Worm (Caenorhabditis elegans) whole organism, L4 larva: ENCODE measurements around the gene C17H12.12.

Source experiments
- F26F4.8 ChIP-seq: fragments of 200-800 bp; sonication (Bioruptor generic); conservative IDR thresholded peaks from 2 replicates; pipeline ENCODE4 v1.3.6; 2022; ENCODE audit warnings: missing genetic modification characterization, missing compliant biosample characterization
- F44E2.7 ChIP-seq: fragments of 200-800 bp; sonication (Bioruptor generic); IDR thresholded peaks from 2 replicates; pipeline ENCODE4 v2.1.2; 2022; ENCODE audit warnings: missing genetic modification characterization, missing compliant biosample characterization
- T20F7.1 ChIP-seq: fragments of 200-800 bp; sonication (Bioruptor generic); optimal IDR thresholded peaks from 2 replicates; lab custom pipeline; 2018; ENCODE audit warnings: mild to moderate bottlenecking, missing genetic modification characterization, missing compliant biosample characterization
- ZK337.2 ChIP-seq: fragments of 200-800 bp; sonication (Bioruptor generic); IDR thresholded peaks from 2 replicates; pipeline ENCODE4 v1.3.6; 2022; ENCODE audit warnings: missing genetic modification reagents, missing genetic modification characterization, missing compliant biosample characterization
- attf-4 ChIP-seq: sonication (generic microtip); optimal IDR thresholded peaks from 3 replicates; lab custom pipeline; 2017; ENCODE audit warnings: missing biosample characterization, missing genetic modification characterization
- ceh-28 ChIP-seq: fragments of 150-350 bp; optimal IDR thresholded peaks from 2 replicates; lab custom pipeline; 2014; ENCODE audit warnings: missing biosample characterization, missing genetic modification reagents, missing genetic modification characterization
- ceh-82 ChIP-seq: sonication (generic microtip); optimal IDR thresholded peaks from 2 replicates; lab custom pipeline; 2017; ENCODE audit warnings: missing biosample characterization, missing genetic modification characterization
- ces-1 ChIP-seq: fragments of 150-350 bp; sonication (generic microtip); optimal IDR thresholded peaks from 4 replicates; lab custom pipeline; 2014; ENCODE audit warnings: missing biosample characterization, missing genetic modification reagents, missing genetic modification characterization
- daf-8 ChIP-seq: fragments of 200-800 bp; sonication (Bioruptor generic); IDR thresholded peaks from 2 replicates; pipeline ENCODE4 v1.3.6; 2022; ENCODE audit warnings: missing genetic modification characterization, missing compliant biosample characterization
- dmd-6 ChIP-seq: fragments of 200-800 bp; sonication (Bioruptor generic); IDR thresholded peaks from 2 replicates; pipeline ENCODE4 v1.3.6; 2022; ENCODE audit warnings: missing genetic modification reagents, missing genetic modification characterization, missing compliant biosample characterization
- dmd-9 ChIP-seq: fragments of 200-800 bp; sonication (Bioruptor generic); IDR thresholded peaks from 2 replicates; pipeline ENCODE4 v1.3.6; 2022; ENCODE audit warnings: missing genetic modification reagents, missing genetic modification characterization, missing compliant biosample characterization
- dpl-1 ChIP-seq: fragments of 150-350 bp; optimal IDR thresholded peaks from 2 replicates; lab custom pipeline; 2014; ENCODE audit warnings: missing biosample characterization, missing genetic modification reagents, missing genetic modification characterization
- dve-1 ChIP-seq: sonication (generic microtip); optimal IDR thresholded peaks from 2 replicates; lab custom pipeline; 2017; ENCODE audit warnings: antibody characterized with exemption, mild to moderate bottlenecking, missing genetic modification characterization, missing compliant biosample characterization; ENCODE audit not compliant: insufficient read depth
- gei-8 ChIP-seq: fragments of 200-800 bp; sonication (Bioruptor generic); optimal IDR thresholded peaks from 2 replicates; lab custom pipeline; 2018; ENCODE audit warnings: mild to moderate bottlenecking, missing genetic modification characterization, missing compliant biosample characterization
- hif-1 ChIP-seq, 2 experiments: sonication (generic microtip); optimal IDR thresholded peaks; 2 replicates each; lab custom pipeline; 2016 to 2017; ENCODE audit warnings: missing compliant biosample characterization in 2 of 2, missing genetic modification characterization in 2 of 2, missing genetic modification reagents in 2 of 2, missing genotype in 2 of 2, mild to moderate bottlenecking in 1 of 2
- hlh-11 ChIP-seq: fragments of 200-800 bp; sonication (Bioruptor generic); optimal IDR thresholded peaks from 2 replicates; lab custom pipeline; 2018; ENCODE audit warnings: mild to moderate bottlenecking, missing genetic modification characterization, missing compliant biosample characterization
- hlh-30 ChIP-seq: sonication (generic microtip); optimal IDR thresholded peaks from 2 replicates; lab custom pipeline; 2017; ENCODE audit warnings: antibody characterized with exemption, mild to moderate bottlenecking, missing genetic modification characterization, missing compliant biosample characterization; ENCODE audit not compliant: insufficient read depth
- lim-7 ChIP-seq: fragments of 200-800 bp; sonication (Bioruptor generic); IDR thresholded peaks from 2 replicates; pipeline ENCODE4 v1.3.6; 2022; ENCODE audit warnings: missing genetic modification characterization, missing compliant biosample characterization
- lin-15B ChIP-seq: fragments of 150-350 bp; sonication (generic microtip); optimal IDR thresholded peaks from 3 replicates; lab custom pipeline; 2014; ENCODE audit warnings: missing biosample characterization, missing genetic modification characterization
- lin-29 ChIP-seq: fragments of 200-800 bp; sonication (Bioruptor generic); IDR thresholded peaks from 2 replicates; pipeline ENCODE4 v1.3.6; 2022; ENCODE audit warnings: missing genetic modification reagents, missing genetic modification characterization, missing compliant biosample characterization
- lin-38 ChIP-seq: fragments of 200-800 bp; sonication (Bioruptor generic); IDR thresholded peaks from 2 replicates; pipeline ENCODE4 v1.3.6; 2022; ENCODE audit warnings: missing genetic modification reagents, missing genetic modification characterization, missing compliant biosample characterization
- lin-39 ChIP-seq: fragments of 150-350 bp; optimal IDR thresholded peaks from 2 replicates; lab custom pipeline; 2014; ENCODE audit warnings: missing biosample characterization, missing genetic modification reagents, missing genetic modification characterization
- lsy-2 ChIP-seq, 2 experiments: fragments of 150-350 bp in 1 of 2; sonication (generic microtip) in 1 of 2; optimal IDR thresholded peaks; 2 replicates each; lab custom pipeline; 2014 to 2017; ENCODE audit warnings: missing biosample characterization in 2 of 2, missing genetic modification characterization in 2 of 2
- madf-9 ChIP-seq: fragments of 200-800 bp; sonication (Bioruptor generic); conservative IDR thresholded peaks from 2 replicates; pipeline ENCODE4 v1.3.6; 2022; ENCODE audit warnings: missing genetic modification reagents, missing genetic modification characterization, missing compliant biosample characterization
- mdl-1 ChIP-seq, 2 experiments: fragments of 150-350 bp in 1 of 2; sonication (generic microtip) in 1 of 2; optimal IDR thresholded peaks; 2 replicates each; lab custom pipeline; 2014 to 2017; ENCODE audit warnings: missing biosample characterization in 2 of 2, missing genetic modification characterization in 2 of 2
- mes-2 ChIP-seq: sonication (generic microtip); optimal IDR thresholded peaks from 2 replicates; lab custom pipeline; 2016; ENCODE audit warnings: missing genotype, mild to moderate bottlenecking, missing genetic modification characterization, missing compliant biosample characterization; ENCODE audit not compliant: poor library complexity, severe bottlenecking
- mxl-2 ChIP-seq: fragments of 200-800 bp; sonication (Bioruptor generic); conservative IDR thresholded peaks from 2 replicates; pipeline ENCODE4 v1.3.6; 2022; ENCODE audit warnings: missing genetic modification reagents, missing genetic modification characterization, missing compliant biosample characterization
- mxl-3 ChIP-seq: fragments of 200-800 bp; sonication (Bioruptor generic); optimal IDR thresholded peaks from 2 replicates; lab custom pipeline; 2018; ENCODE audit warnings: mild to moderate bottlenecking, missing genetic modification characterization, missing compliant biosample characterization
- nhr-237 ChIP-seq: sonication (generic microtip); optimal IDR thresholded peaks from 2 replicates; lab custom pipeline; 2017; ENCODE audit warnings: missing biosample characterization, missing genetic modification characterization
- nhr-25 ChIP-seq: sonication (generic microtip); optimal IDR thresholded peaks from 2 replicates; lab custom pipeline; 2017; ENCODE audit warnings: missing genetic modification characterization, mild to moderate bottlenecking, missing compliant biosample characterization, antibody characterized with exemption, moderate library complexity, borderline replicate concordance; ENCODE audit not compliant: insufficient read depth
- nhr-28 ChIP-seq: fragments of 150-350 bp; optimal IDR thresholded peaks from 2 replicates; lab custom pipeline; 2014; ENCODE audit warnings: missing biosample characterization, missing genetic modification characterization
- nhr-42 ChIP-seq: fragments of 200-800 bp; sonication (Bioruptor generic); IDR thresholded peaks from 2 replicates; pipeline ENCODE4 v1.3.6; 2022; ENCODE audit warnings: missing genetic modification characterization, missing compliant biosample characterization
- nhr-6 ChIP-seq: fragments of 150-350 bp; optimal IDR thresholded peaks from 2 replicates; lab custom pipeline; 2014; ENCODE audit warnings: missing biosample characterization, missing genetic modification characterization
- rbr-2 ChIP-seq: sonication (generic microtip); optimal IDR thresholded peaks from 2 replicates; lab custom pipeline; 2016; ENCODE audit warnings: missing genotype, missing genetic modification characterization, missing compliant biosample characterization
- saeg-2 ChIP-seq: fragments of 200-800 bp; sonication (Bioruptor generic); IDR thresholded peaks from 2 replicates; pipeline ENCODE4 v1.3.6; 2022; ENCODE audit warnings: missing genetic modification reagents, missing genetic modification characterization, missing compliant biosample characterization
- sdz-12 ChIP-seq: fragments of 200-800 bp; sonication (Bioruptor generic); optimal IDR thresholded peaks from 2 replicates; lab custom pipeline; 2018; ENCODE audit warnings: mild to moderate bottlenecking, missing genetic modification characterization, missing compliant biosample characterization
- snpc-1.2 ChIP-seq: fragments of 200-800 bp; sonication (Bioruptor generic); IDR thresholded peaks from 2 replicates; pipeline ENCODE4 v1.3.6; 2022; ENCODE audit warnings: missing genetic modification reagents, missing genetic modification characterization, missing compliant biosample characterization
- spr-1 ChIP-seq: sonication (generic microtip); optimal IDR thresholded peaks from 2 replicates; lab custom pipeline; 2016; ENCODE audit warnings: mild to moderate bottlenecking, missing genetic modification characterization, missing compliant biosample characterization
- spr-3 ChIP-seq: fragments of 200-800 bp; sonication (Bioruptor generic); optimal IDR thresholded peaks from 2 replicates; lab custom pipeline; 2018; ENCODE audit warnings: mild to moderate bottlenecking, missing genetic modification characterization, missing compliant biosample characterization
- tag-97 ChIP-seq: fragments of 200-800 bp; sonication (Bioruptor generic); IDR thresholded peaks from 2 replicates; pipeline ENCODE4 v1.3.6; 2022; ENCODE audit warnings: missing genetic modification characterization, missing compliant biosample characterization
- unc-39 ChIP-seq: sonication (generic microtip); optimal IDR thresholded peaks from 2 replicates; lab custom pipeline; 2017; ENCODE audit warnings: missing biosample characterization, missing genetic modification characterization
- unc-62 ChIP-seq, 3 experiments: fragments of 150-350 bp in 1 of 3; sonication (generic microtip); optimal IDR thresholded peaks in 2 of 3; peaks in 1 of 3; 1 replicate in 1 of 3; 2 replicates in 2 of 3; lab custom pipeline; 2014 to 2017; ENCODE audit warnings: missing biosample characterization in 3 of 3, missing genetic modification characterization in 3 of 3, missing genetic modification reagents in 3 of 3, missing genotype in 1 of 3
- zfp-3 ChIP-seq: fragments of 200-800 bp; sonication (Bioruptor generic); conservative IDR thresholded peaks from 2 replicates; pipeline ENCODE4 v1.3.6; 2022; ENCODE audit warnings: missing genetic modification reagents, missing genetic modification characterization, missing compliant biosample characterization
- zip-2 ChIP-seq: fragments of 150-350 bp; optimal IDR thresholded peaks from 2 replicates; lab custom pipeline; 2014; ENCODE audit warnings: missing biosample characterization, missing genetic modification characterization
- ztf-11 ChIP-seq: fragments of 150-350 bp; optimal IDR thresholded peaks from 2 replicates; lab custom pipeline; 2014; ENCODE audit warnings: missing biosample characterization, missing genetic modification characterization
- ztf-7 ChIP-seq: fragments of 150-350 bp; optimal IDR thresholded peaks from 2 replicates; lab custom pipeline; 2014; ENCODE audit warnings: missing biosample characterization, missing genetic modification characterization

The C17H12.12 gene

DNA sequence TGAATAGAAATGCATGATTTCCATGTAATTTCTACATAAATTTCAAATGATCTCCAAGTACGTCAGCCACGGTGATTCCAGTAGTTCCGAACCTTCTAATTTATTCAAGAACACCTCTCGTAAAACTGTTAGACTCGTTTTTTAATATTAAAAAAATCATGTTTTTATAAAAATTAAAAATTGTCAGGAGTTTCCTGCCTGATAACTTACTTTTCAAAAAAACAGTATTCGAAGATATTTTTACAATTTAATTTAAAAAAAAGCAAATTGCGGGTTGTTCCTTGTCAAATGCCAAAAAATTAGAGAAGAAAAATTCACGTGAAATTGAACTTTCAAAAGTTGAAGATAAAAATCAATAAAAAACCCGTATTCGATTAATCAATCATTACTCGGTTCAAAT lies at the start of gene C17H12.12, which contains the start of gene C17H12.3:
Gene C17H12.12, plus strand, starts transcription at position 396 of the 400 bp plus-strand sequence.
Gene C17H12.3, minus strand, starts transcription at position 101 of the 400 bp plus-strand sequence.
- TF ChIP-seq unc-39 (tag; lab: Kevin White, UChicago) = no peak
- no peak for TF ChIP-seq rbr-2
- TF ChIP-seq zfp-3 (GFP tag; lab: Robert Waterston, UW) = no peak
- no peak for TF ChIP-seq ztf-11
- no peak for TF ChIP-seq lim-7 (GFP tag; lab: Robert Waterston, UW)
- TF ChIP-seq lin-39 = no peak
- no peak for TF ChIP-seq dve-1 (tag; lab: Kevin White, UChicago)
- TF ChIP-seq hlh-11 (tag; lab: Kevin White, UChicago) = no peak
- no peak for TF ChIP-seq daf-8 (GFP tag; lab: Robert Waterston, UW)
- no peak for TF ChIP-seq F44E2.7 (GFP tag; lab: Robert Waterston, UW)
- no peak for TF ChIP-seq mxl-2 (GFP tag; lab: Robert Waterston, UW)
- no peak for TF ChIP-seq attf-4 (tag; lab: Kevin White, UChicago)
- TF ChIP-seq sdz-12 (GFP tag; lab: Kevin White, UChicago) = no peak
- TF ChIP-seq mxl-3 (GFP tag; lab: Kevin White, UChicago) = no peak
- TF ChIP-seq lin-15B (tag; lab: Kevin White, UChicago) = no peak
- TF ChIP-seq T20F7.1 (GFP tag; lab: Kevin White, UChicago) = no peak
- no peak for TF ChIP-seq dmd-6 (GFP tag; lab: Robert Waterston, UW)
- TF ChIP-seq gei-8 = no peak
- no peak for TF ChIP-seq tag-97 (GFP tag; lab: Robert Waterston, UW)
- no peak for TF ChIP-seq ces-1 (GFP tag; lab: Kevin White, UChicago)

ce11 chrIV:6747083-6747482 lies 48.6 kb upstream of the C17H12.12 start:
- TF ChIP-seq ztf-7 (tag; lab: Kevin White, UChicago) (no peak), attf-4 (tag; lab: Kevin White, UChicago) (no peak), ces-1 (GFP tag; lab: Kevin White, UChicago) (no peak), nhr-6 (tag; lab: Kevin White, UChicago) (no peak), zfp-3 (GFP tag; lab: Robert Waterston, UW) (no peak), ceh-82 (tag; lab: Kevin White, UChicago) (no peak), nhr-28 (no peak), mdl-1 (tag; optimal IDR thresholded peaks at IDR 0.05; lab: Kevin White, UChicago) (no peak), lsy-2 (tag; optimal IDR thresholded peaks at IDR 0.05; lab: Kevin White, UChicago) (no peak), ZK337.2 (GFP tag; lab: Robert Waterston, UW) (no peak), unc-62 (GFP tag; optimal IDR thresholded peaks at IDR 0.05 in 1 of 2; lab: Kevin White, UChicago) (peak in 1 of 2 experiments; percentile 71), unc-62 (tag; optimal IDR thresholded peaks at IDR 0.05; lab: Kevin White, UChicago) (no peak), zip-2 (no peak), nhr-42 (GFP tag; lab: Robert Waterston, UW) (no peak), nhr-237 (no peak), snpc-1.2 (GFP tag; lab: Robert Waterston, UW) (0 out of 2 replicates have a peak, but pooled peaks have one; percentile 6)

DNA sequence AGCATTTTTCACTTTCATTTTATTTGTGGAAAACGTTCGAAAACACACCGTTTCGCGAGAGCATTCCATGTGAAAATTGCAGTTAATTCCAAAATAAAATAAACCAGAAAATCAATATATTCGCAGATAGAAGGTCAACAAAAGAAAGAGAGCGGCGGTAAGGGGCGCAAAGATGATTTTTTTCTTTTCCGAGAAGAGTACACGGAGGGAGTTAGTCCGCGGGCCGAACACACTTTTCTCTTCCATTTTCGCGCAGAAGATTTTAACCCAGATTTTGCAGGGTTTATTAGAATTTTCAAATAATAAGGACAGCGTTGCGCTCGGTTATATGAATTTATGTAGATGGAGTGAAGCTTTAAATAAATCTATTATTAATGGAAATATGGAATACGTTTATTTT lies 48.1 kb upstream of the C17H12.12 start:
- TF ChIP-seq lin-38 (GFP tag; lab: Robert Waterston, UW) (0 out of 2 replicates have a peak, but pooled peaks have one; percentile 37), lsy-2 (tag; optimal IDR thresholded peaks at IDR 0.05; lab: Kevin White, UChicago) (peak in 1 of 2 experiments; percentile 52), ceh-28 (tag; lab: Kevin White, UChicago) (no peak), dmd-9 (GFP tag; lab: Robert Waterston, UW) (0 out of 2 replicates have a peak, but pooled peaks have one; percentile 8), nhr-28 (no peak), ZK337.2 (GFP tag; lab: Robert Waterston, UW) (0 out of 2 replicates have a peak, but pooled peaks have one; percentile 12), hlh-30 (tag; lab: Kevin White, UChicago) (peak; percentile 12), madf-9 (GFP tag; lab: Robert Waterston, UW) (no peak), spr-1 (tag; lab: Kevin White, UChicago) (no peak), zip-2 (no peak), lin-29 (GFP tag; lab: Robert Waterston, UW) (no peak), dpl-1 (GFP tag; lab: Kevin White, UChicago) (peak; percentile 26), spr-3 (GFP tag; lab: Kevin White, UChicago) (no peak), dve-1 (tag; lab: Kevin White, UChicago) (peak; percentile 32), nhr-25 (tag; lab: Kevin White, UChicago) (peak; percentile 35), F26F4.8 (GFP tag; lab: Robert Waterston, UW) (no peak), dmd-6 (GFP tag; lab: Robert Waterston, UW) (no peak; the same call in 1 of the 2 replicates), snpc-1.2 (GFP tag; lab: Robert Waterston, UW) (0 out of 2 replicates have a peak, but pooled peaks have one; percentile 56), hif-1 (tag; optimal IDR thresholded peaks at IDR 0.05; lab: Kevin White, UChicago) (peak in 1 of 2 experiments; percentile 66), mes-2 (tag; lab: Kevin White, UChicago) (peak; percentile 95), saeg-2 (GFP tag; lab: Robert Waterston, UW) (no peak)
